Fruit fly (Drosophila melanogaster): ENCODE data around the gene Ir62a.

The Ir62a gene

dm6 chr3L:1515820-1516540, 15.1 kb downstream of the Ir62a start (continued):
- TF ChIP-seq CG7928 (GFP tag; optimal IDR thresholded peaks at IDR 0.05) = no peak
- 0 out of 2 replicates have a peak, but pooled peaks have one; percentile 14 for TF ChIP-seq H2.0 (GFP tag; IDR thresholded peaks at IDR 0.05)
- TF ChIP-seq CG7556 (GFP tag; optimal IDR thresholded peaks at IDR 0.05) = peak; percentile 81
- TF ChIP-seq bsh (GFP tag; optimal IDR thresholded peaks at IDR 0.05) = peak in 1 of 2 experiments; percentile 84
- peak; percentile 48; the same call in 1 of the 3 replicates for TF ChIP-seq Optix (GFP tag; IDR thresholded peaks at IDR 0.05)
- no peak for TF ChIP-seq ems (GFP tag; optimal IDR thresholded peaks at IDR 0.05)
- peak; percentile 78 for TF ChIP-seq row (GFP tag; IDR thresholded peaks at IDR 0.05)
- no peak for TF ChIP-seq ato (GFP tag; IDR thresholded peaks at IDR 0.05; ENCODE audit: partially characterized antibody)
- TF ChIP-seq mirr (GFP tag; optimal IDR thresholded peaks at IDR 0.05) = no peak
- TF ChIP-seq CG8089 (GFP tag; optimal IDR thresholded peaks at IDR 0.05) = peak; percentile 74
- no peak for TF ChIP-seq CG6854 (GFP tag; optimal IDR thresholded peaks at IDR 0.05)
- 0 out of 2 replicates have a peak, but pooled peaks have one; percentile 22 for TF ChIP-seq CG1024 (GFP tag; IDR thresholded peaks at IDR 0.05)
- TF ChIP-seq CG32772 (GFP tag; IDR thresholded peaks at IDR 0.05) = peak; percentile 40
- no peak for TF ChIP-seq aop (GFP tag; IDR thresholded peaks at IDR 0.05)
- TF ChIP-seq grn (GFP tag; optimal IDR thresholded peaks at IDR 0.05) = no peak
- peak; percentile 69 for TF ChIP-seq vvl (GFP tag; IDR thresholded peaks at IDR 0.05)
- peak; percentile 31 for TF ChIP-seq maf-S (GFP tag; optimal IDR thresholded peaks at IDR 0.05)
- no peak for TF ChIP-seq CG13894 (tag; optimal IDR thresholded peaks at IDR 0.05)
- TF ChIP-seq unc-4 (GFP tag; IDR thresholded peaks at IDR 0.05; ENCODE audit: partially characterized antibody) = no peak
- no peak for TF ChIP-seq B-H2 (GFP tag; optimal IDR thresholded peaks at IDR 0.05)
- peak in 1 of 3 experiments; percentile 84 for TF ChIP-seq lola (GFP tag; optimal IDR thresholded peaks at IDR 0.05)
- no peak for TF ChIP-seq cg (GFP tag; optimal IDR thresholded peaks at IDR 0.05)
- TF ChIP-seq Gsc (GFP tag; IDR thresholded peaks at IDR 0.05) = peak; percentile 34; the same call in 1 of the 2 replicates
- TF ChIP-seq caup (GFP tag; optimal IDR thresholded peaks at IDR 0.05; ENCODE audit: severe bottlenecking) = peak; percentile 54
- peak; percentile 16 for TF ChIP-seq CG12744 (GFP tag; optimal IDR thresholded peaks at IDR 0.05)
- TF ChIP-seq chinmo (GFP tag; IDR thresholded peaks at IDR 0.05; ENCODE audit: partially characterized antibody) = no peak
- TF ChIP-seq GATAe (GFP tag; conservative IDR thresholded peaks at IDR 0.05) = no peak
- peak; percentile 70 for TF ChIP-seq CG8944 (GFP tag; optimal IDR thresholded peaks at IDR 0.05)
- TF ChIP-seq Hmr (GFP tag; optimal IDR thresholded peaks at IDR 0.05) = peak; percentile 50
- no peak for TF ChIP-seq eve (GFP tag; optimal IDR thresholded peaks at IDR 0.05)
- TF ChIP-seq CG10366 (GFP tag; IDR thresholded peaks at IDR 0.05) = no peak; the same call in 1 of the 2 replicates
- peak; percentile 68; the same call in 1 of the 2 replicates for TF ChIP-seq stc (GFP tag; IDR thresholded peaks at IDR 0.05)
- no peak for TF ChIP-seq ham (GFP tag; IDR thresholded peaks at IDR 0.05)
- TF ChIP-seq CG3281 (GFP tag; optimal IDR thresholded peaks at IDR 0.05) = peak; percentile 42
- peak; percentile 35; the same call in 1 of the 2 replicates for TF ChIP-seq E2f2 (GFP tag; IDR thresholded peaks at IDR 0.05)
- TF ChIP-seq kay (GFP tag; optimal IDR thresholded peaks at IDR 0.05) = no peak
- peak; percentile 5 for TF ChIP-seq Ets97D (GFP tag; optimal IDR thresholded peaks at IDR 0.05)
- peak; percentile 24 for TF ChIP-seq fu2 (GFP tag; optimal IDR thresholded peaks at IDR 0.05)
- TF ChIP-seq CG10543 (GFP tag; optimal IDR thresholded peaks at IDR 0.05) = peak; percentile 65
- TF ChIP-seq CG3726 (GFP tag; IDR thresholded peaks at IDR 0.05) = no peak
- TF ChIP-seq CG10979 (tag; optimal IDR thresholded peaks at IDR 0.05) = peak; percentile 83
- peak; percentile 85 for TF ChIP-seq CG30403 (GFP tag; optimal IDR thresholded peaks at IDR 0.05)
- TF ChIP-seq CG4282 (GFP tag; optimal IDR thresholded peaks at IDR 0.05) = no peak
- TF ChIP-seq otp (GFP tag; IDR thresholded peaks at IDR 0.05) = peak; percentile 53; the same call in 1 of the 3 replicates
- TF ChIP-seq CG31388 (GFP tag; optimal IDR thresholded peaks at IDR 0.05) = peak; percentile 32
- peak; percentile 62 for TF ChIP-seq CG12942 (GFP tag; optimal IDR thresholded peaks at IDR 0.05)
- peak; percentile 64 for TF ChIP-seq CG8359 (GFP tag; optimal IDR thresholded peaks at IDR 0.05; ENCODE audit: borderline replicate concordance)
- TF ChIP-seq Gug (GFP tag; IDR thresholded peaks at IDR 0.05) = peak; percentile 45; the same call in 3 of the 4 replicates
- TF ChIP-seq ash1 (GFP tag; optimal IDR thresholded peaks at IDR 0.05) = no peak
